Worm (Caenorhabditis elegans) whole organism, L3 larva: Measurements from ENCODE around the gene inx-7.

Source experiments
- R02D3.7 ChIP-seq: fragments of 150-350 bp; optimal IDR thresholded peaks from 2 replicates; lab custom pipeline; 2014; ENCODE audit warnings: missing biosample characterization, missing genetic modification characterization
- ama-1 ChIP-seq: fragments of 150-350 bp; optimal IDR thresholded peaks from 2 replicates; lab custom pipeline; 2018
- ceh-28 ChIP-seq: fragments of 150-350 bp; optimal IDR thresholded peaks from 2 replicates; lab custom pipeline; 2014; ENCODE audit warnings: missing biosample characterization, missing genetic modification reagents, missing genetic modification characterization
- ceh-82 ChIP-seq: fragments of 150-350 bp; optimal IDR thresholded peaks from 2 replicates; lab custom pipeline; 2014; ENCODE audit warnings: missing biosample characterization, missing genetic modification characterization
- daf-12 ChIP-seq: fragments of 150-350 bp; optimal IDR thresholded peaks from 2 replicates; lab custom pipeline; 2014; ENCODE audit warnings: missing biosample characterization, missing genetic modification reagents, missing genetic modification characterization
- egl-27 ChIP-seq: sonication (generic microtip); optimal IDR thresholded peaks from 4 replicates; lab custom pipeline; 2017; ENCODE audit warnings: missing biosample characterization, missing genetic modification reagents, missing genetic modification characterization
- egl-5 ChIP-seq: fragments of 150-350 bp; optimal IDR thresholded peaks from 2 replicates; lab custom pipeline; 2017; ENCODE audit warnings: missing biosample characterization, missing genetic modification reagents, missing genetic modification characterization, inconsistent platforms
- elt-2 ChIP-seq: sonication (generic microtip); optimal IDR thresholded peaks from 2 replicates; lab custom pipeline; 2016; ENCODE audit warnings: missing genetic modification reagents, mild to moderate bottlenecking, missing genetic modification characterization, missing compliant biosample characterization
- fkh-10 ChIP-seq: sonication (generic microtip); optimal IDR thresholded peaks from 2 replicates; lab custom pipeline; 2017; ENCODE audit warnings: missing biosample characterization, missing genetic modification reagents, missing genetic modification characterization
- fkh-2 ChIP-seq: fragments of 150-350 bp; optimal IDR thresholded peaks from 2 replicates; lab custom pipeline; 2014; ENCODE audit warnings: missing biosample characterization, missing genetic modification reagents, missing genetic modification characterization
- hmg-11 ChIP-seq: sonication (generic microtip); optimal IDR thresholded peaks from 2 replicates; lab custom pipeline; 2016; ENCODE audit warnings: missing genetic modification characterization, missing compliant biosample characterization
- jun-1 ChIP-seq: fragments of 150-350 bp; optimal IDR thresholded peaks from 2 replicates; lab custom pipeline; 2014; ENCODE audit warnings: missing biosample characterization, missing genetic modification reagents, missing genetic modification characterization
- lin-15B ChIP-seq: fragments of 150-350 bp; optimal IDR thresholded peaks from 2 replicates; lab custom pipeline; 2014; ENCODE audit warnings: missing biosample characterization, missing genetic modification characterization
- lin-39 ChIP-seq: fragments of 150-350 bp; optimal IDR thresholded peaks from 2 replicates; lab custom pipeline; 2018; ENCODE audit warnings: missing biosample characterization, missing genetic modification reagents, missing genetic modification characterization
- lsy-12 ChIP-seq: sonication (generic microtip); optimal IDR thresholded peaks from 2 replicates; lab custom pipeline; 2016; ENCODE audit warnings: mild to moderate bottlenecking, missing genetic modification characterization, missing compliant biosample characterization
- mdl-1 ChIP-seq: fragments of 150-350 bp; optimal IDR thresholded peaks from 2 replicates; lab custom pipeline; 2014; ENCODE audit warnings: missing biosample characterization, missing genetic modification characterization
- mml-1 ChIP-seq: fragments of 150-350 bp; sonication (generic microtip); optimal IDR thresholded peaks from 3 replicates; lab custom pipeline; 2014; ENCODE audit warnings: missing biosample characterization, missing genetic modification characterization
- nhr-11 ChIP-seq: fragments of 150-350 bp; optimal IDR thresholded peaks from 2 replicates; lab custom pipeline; 2014; ENCODE audit warnings: missing biosample characterization, missing genetic modification characterization
- nhr-12 ChIP-seq: fragments of 150-350 bp; optimal IDR thresholded peaks from 2 replicates; lab custom pipeline; 2014; ENCODE audit warnings: missing biosample characterization, missing genetic modification characterization
- nhr-23 ChIP-seq: fragments of 150-350 bp; optimal IDR thresholded peaks from 2 replicates; lab custom pipeline; 2014; ENCODE audit warnings: missing biosample characterization, missing genetic modification reagents, missing genetic modification characterization
- nhr-237 ChIP-seq: fragments of 150-350 bp; optimal IDR thresholded peaks from 2 replicates; lab custom pipeline; 2014; ENCODE audit warnings: missing biosample characterization, missing genetic modification characterization
- nhr-25 ChIP-seq: sonication (generic microtip); optimal IDR thresholded peaks from 2 replicates; lab custom pipeline; 2017; ENCODE audit warnings: missing biosample characterization, missing genetic modification characterization
- nhr-28 ChIP-seq: fragments of 150-350 bp; optimal IDR thresholded peaks from 2 replicates; lab custom pipeline; 2014; ENCODE audit warnings: missing biosample characterization, missing genetic modification characterization
- nhr-43 ChIP-seq: sonication (generic microtip); optimal IDR thresholded peaks from 2 replicates; lab custom pipeline; 2016; ENCODE audit warnings: mild to moderate bottlenecking, missing genetic modification characterization, missing compliant biosample characterization; ENCODE audit not compliant: poor library complexity, severe bottlenecking
- nhr-77 ChIP-seq: fragments of 150-350 bp; optimal IDR thresholded peaks from 2 replicates; lab custom pipeline; 2014; ENCODE audit warnings: missing biosample characterization, missing genetic modification characterization
- pqm-1 ChIP-seq: fragments of 150-350 bp; optimal IDR thresholded peaks from 2 replicates; lab custom pipeline; 2017; ENCODE audit warnings: missing biosample characterization, missing genetic modification characterization, inconsistent platforms
- sea-2 ChIP-seq: fragments of 150-350 bp; sonication (generic microtip); optimal IDR thresholded peaks from 4 replicates; lab custom pipeline; 2014; ENCODE audit warnings: missing biosample characterization, missing genetic modification reagents, missing genetic modification characterization
- skn-1 ChIP-seq: fragments of 150-350 bp; optimal IDR thresholded peaks from 2 replicates; lab custom pipeline; 2014; ENCODE audit warnings: missing biosample characterization, missing genetic modification characterization
- snpc-4 ChIP-seq: fragments of 150-350 bp; optimal IDR thresholded peaks from 2 replicates; lab custom pipeline; 2014; ENCODE audit warnings: missing biosample characterization, missing genetic modification characterization
- unc-39 ChIP-seq: sonication (generic microtip); optimal IDR thresholded peaks from 4 replicates; lab custom pipeline; 2017; ENCODE audit warnings: missing biosample characterization, missing genetic modification characterization
- unc-62 ChIP-seq: fragments of 150-350 bp; sonication (generic microtip); optimal IDR thresholded peaks from 4 replicates; lab custom pipeline; 2014; ENCODE audit warnings: missing biosample characterization, missing genetic modification reagents, missing genetic modification characterization
- zag-1 ChIP-seq: fragments of 150-350 bp; optimal IDR thresholded peaks from 2 replicates; lab custom pipeline; 2014; ENCODE audit warnings: missing biosample characterization, missing genetic modification characterization
- ztf-4 ChIP-seq: fragments of 150-350 bp; optimal IDR thresholded peaks from 2 replicates; lab custom pipeline; 2014; ENCODE audit warnings: missing biosample characterization, missing genetic modification characterization

Gene inx-7

ce11 chrIV:5937106-5937505, 9.3 kb downstream of the inx-7 start:
- TF ChIP-seq skn-1 (tag; lab: Kevin White, UChicago) (no peak), ztf-4 (tag; lab: Kevin White, UChicago) (no peak), daf-12 (tag; lab: Kevin White, UChicago) (no peak), nhr-237 (tag; lab: Kevin White, UChicago) (no peak)

- no peak for TF ChIP-seq sea-2 (GFP tag; lab: Kevin White, UChicago)
- TF ChIP-seq ceh-82 (tag; lab: Kevin White, UChicago): no peak
- TF ChIP-seq snpc-4 (tag; lab: Kevin White, UChicago): no peak
- TF ChIP-seq nhr-237 (tag; lab: Kevin White, UChicago): no peak
- no peak for TF ChIP-seq nhr-28 (tag; lab: Kevin White, UChicago)
- TF ChIP-seq egl-27: no peak
- TF ChIP-seq fkh-10 (GFP tag; lab: Kevin White, UChicago): no peak
- no peak for TF ChIP-seq R02D3.7
- TF ChIP-seq nhr-11: no peak
- TF ChIP-seq ama-1: no peak
- TF ChIP-seq elt-2 (tag; lab: Kevin White, UChicago): no peak
- no peak for TF ChIP-seq nhr-12 (tag; lab: Kevin White, UChicago)
Observed at ce11 chrIV:5934046-5934445, 12.4 kb downstream of the inx-7 start, which contains the start of gene H32C10.1. H32C10.1 (plus strand) TSS chrIV:5934346.

- TF ChIP-seq fkh-10 (GFP tag; lab: Kevin White, UChicago) (no peak), ama-1 (no peak), lin-15B (tag; lab: Kevin White, UChicago) (no peak), ceh-28 (no peak), unc-39 (no peak), elt-2 (tag; lab: Kevin White, UChicago) (no peak), pqm-1 (tag; lab: Kevin White, UChicago) (no peak), jun-1 (no peak), egl-5 (tag; lab: Kevin White, UChicago) (no peak), skn-1 (tag; lab: Kevin White, UChicago) (no peak), fkh-2 (tag; lab: Kevin White, UChicago) (no peak), egl-27 (no peak), zag-1 (tag; lab: Kevin White, UChicago) (no peak)
Observed at ce11 chrIV:5930345-5930744, 16.1 kb downstream of the inx-7 start, which contains the start of gene lin-33. lin-33 (plus strand) TSS chrIV:5930645.

- no peak for TF ChIP-seq unc-62 (GFP tag; lab: Kevin White, UChicago)
Observed at ce11 chrIV:5928957-5929356, 17.5 kb downstream of the inx-7 start.

DNA sequence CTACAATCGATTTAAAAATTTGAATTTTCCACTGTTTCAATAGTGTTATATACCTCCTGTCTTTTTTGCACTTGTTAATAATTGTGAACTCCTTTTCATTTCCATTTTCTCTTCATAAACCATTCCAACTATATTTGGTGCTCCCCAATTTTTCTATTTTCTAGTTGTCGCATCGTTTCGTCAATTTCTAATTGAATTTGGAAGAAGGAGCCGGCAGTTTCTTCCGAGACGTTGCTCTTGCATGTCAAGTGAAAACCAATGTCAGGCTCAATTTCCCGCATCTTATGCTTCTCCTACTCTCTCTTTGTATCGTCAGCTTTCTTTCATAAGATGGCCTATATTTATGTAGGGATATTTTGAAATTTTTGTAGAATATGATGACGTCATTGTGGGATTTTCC, 18.6 kb downstream of the inx-7 start:
- TF ChIP-seq nhr-28 (tag; lab: Kevin White, UChicago): no peak
- TF ChIP-seq lin-39: no peak
- TF ChIP-seq skn-1 (tag; lab: Kevin White, UChicago): no peak
- TF ChIP-seq ceh-82 (tag; lab: Kevin White, UChicago): no peak
- TF ChIP-seq mdl-1 (tag; lab: Kevin White, UChicago): no peak
- no peak for TF ChIP-seq lsy-12 (tag; lab: Kevin White, UChicago)

DNA sequence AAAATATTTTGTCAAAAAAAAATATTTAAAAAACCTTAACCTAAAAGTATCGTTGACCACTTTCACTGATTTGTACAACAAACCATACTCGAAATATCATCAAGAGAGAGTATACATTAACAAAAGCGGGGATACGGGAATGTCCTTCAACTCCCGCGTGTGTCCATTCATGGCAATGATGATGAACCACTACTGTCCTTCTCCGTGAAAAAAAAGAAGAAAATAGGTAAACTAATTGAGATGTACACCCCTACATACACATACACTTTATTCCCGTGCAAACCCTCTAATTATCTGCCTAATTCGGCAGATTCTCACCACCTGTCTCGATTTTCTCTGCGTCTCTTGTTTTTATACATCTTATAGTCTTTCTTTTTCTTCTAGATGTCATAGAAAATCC, 19.8 kb downstream of the inx-7 start:
- no peak for TF ChIP-seq pqm-1 (tag; lab: Kevin White, UChicago)
- TF ChIP-seq egl-5 (tag; lab: Kevin White, UChicago): peak; percentile 6
- peak; percentile 64 for TF ChIP-seq nhr-25 (tag; lab: Kevin White, UChicago)
- TF ChIP-seq hmg-11: peak; percentile 9
- no peak for TF ChIP-seq nhr-77 (tag; lab: Kevin White, UChicago)
- no peak for TF ChIP-seq nhr-43 (tag; lab: Kevin White, UChicago)
- TF ChIP-seq lin-15B (tag; lab: Kevin White, UChicago): no peak
- no peak for TF ChIP-seq mml-1 (tag; lab: Kevin White, UChicago)
- TF ChIP-seq nhr-23: peak; percentile 50
- no peak for TF ChIP-seq nhr-12 (tag; lab: Kevin White, UChicago)
